Worm (Caenorhabditis elegans): ENCODE measurements around the gene farl-11.

DNA sequence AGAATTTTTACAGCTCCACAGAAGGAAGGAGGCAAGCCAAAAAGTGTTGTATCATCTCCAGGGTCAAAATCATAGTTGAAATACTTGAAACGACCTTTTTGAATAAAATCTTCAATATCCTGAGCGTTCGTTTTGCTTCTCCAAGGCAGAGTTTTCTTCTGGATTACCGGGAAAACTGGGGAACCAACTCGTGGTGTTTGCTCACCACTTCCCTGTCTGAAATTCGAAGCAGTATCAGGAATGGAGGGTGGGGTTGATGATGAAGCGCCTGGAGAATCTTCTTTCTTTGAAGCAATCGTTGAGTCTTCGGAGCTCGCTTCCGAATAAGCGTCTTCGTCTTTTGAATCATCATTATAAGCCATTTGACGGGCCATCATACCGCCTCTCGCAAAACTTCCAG lies 1.7 kb downstream of the farl-11 start:
- TF ChIP-seq ZK546.5 (tag; optimal IDR thresholded peaks at IDR 0.05): no peak
- TF ChIP-seq nhr-67 (tag; optimal IDR thresholded peaks at IDR 0.05): no peak

All from whole organism, L3 larva.